Fruit fly (Drosophila melanogaster): Measurements from ENCODE around the gene Kap3.

DNA sequence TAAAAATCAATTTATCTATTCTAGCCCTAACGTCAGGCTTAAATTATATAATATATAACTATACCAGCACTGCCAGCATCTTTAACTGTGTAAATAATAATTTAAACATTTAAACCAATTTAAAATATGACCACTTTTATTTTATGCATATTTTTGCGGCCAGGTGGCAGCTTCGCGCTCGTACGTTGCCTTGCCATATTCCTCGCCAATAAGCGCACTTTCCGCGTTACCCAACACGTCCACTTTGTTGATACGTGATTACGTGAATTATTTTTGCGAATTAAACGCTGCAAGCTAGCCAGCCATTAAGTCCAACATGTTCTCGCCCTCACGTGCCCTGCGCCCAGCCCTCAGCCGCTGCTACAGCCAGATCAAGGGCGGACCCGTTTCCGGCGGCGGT is 9.9 kb upstream of the Kap3 start, which contains the start of gene NdufV3:
- TF ChIP-seq CG14711 (tag; optimal IDR thresholded peaks at IDR 0.05) = peak; percentile 66
- TF ChIP-seq CG7045 (GFP tag; optimal IDR thresholded peaks at IDR 0.05) = no peak
- no peak for TF ChIP-seq pad (GFP tag; optimal IDR thresholded peaks at IDR 0.05)
- peak; percentile 43 for TF ChIP-seq bab1 (GFP tag; optimal IDR thresholded peaks at IDR 0.05)
- TF ChIP-seq Hr96 (GFP tag; optimal IDR thresholded peaks at IDR 0.05) = no peak
- no peak for TF ChIP-seq cic (GFP tag; optimal IDR thresholded peaks at IDR 0.05)
- peak; percentile 37 for TF ChIP-seq toe (GFP tag; optimal IDR thresholded peaks at IDR 0.05)
- TF ChIP-seq Crg-1 (GFP tag; optimal IDR thresholded peaks at IDR 0.05) = peak; percentile 59
- TF ChIP-seq CG5204 (GFP tag; optimal IDR thresholded peaks at IDR 0.05) = peak; percentile 2
- TF ChIP-seq kay (GFP tag; ENCODE audit: borderline replicate concordance) = no peak
- no peak for TF ChIP-seq CG11617 (GFP tag; optimal IDR thresholded peaks at IDR 0.05)
